Worm (Caenorhabditis elegans): ENCODE results near the gene zig-5.

Gene zig-5

DNA sequence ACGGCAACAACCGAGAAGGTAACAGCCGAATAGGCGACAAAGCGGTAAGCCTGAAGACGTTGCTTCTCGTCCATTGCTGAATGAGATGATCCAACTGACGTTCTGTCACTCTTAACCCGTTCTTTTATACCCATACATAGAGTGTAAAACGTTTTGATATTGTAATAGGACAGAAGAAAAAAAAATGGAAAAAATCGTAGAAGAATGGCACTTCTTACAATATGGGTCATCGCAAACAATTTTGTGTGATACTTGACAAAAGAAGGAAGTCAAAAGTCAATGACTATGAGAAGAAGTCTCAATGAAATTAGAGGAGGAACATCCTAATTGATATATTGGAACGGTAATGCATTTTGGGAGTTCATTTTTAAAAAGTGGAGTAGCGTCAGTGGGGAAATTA lies 29.8 kb upstream of the zig-5 start, which contains the start of gene col-92:
col-92 (minus strand) TSS at position 101 of the 400 bp plus-strand sequence.
- TF ChIP-seq daf-12 (tag; optimal IDR thresholded peaks at IDR 0.05) (no peak), mdt-29 (GFP tag; IDR thresholded peaks at IDR 0.05) (no peak), Y5F2A.4 (GFP tag; optimal IDR thresholded peaks at IDR 0.05) (no peak), nhr-48 (tag; optimal IDR thresholded peaks at IDR 0.05) (no peak), daf-16 (GFP tag; optimal IDR thresholded peaks at IDR 0.05) (no peak), daf-16 (tag; optimal IDR thresholded peaks at IDR 0.05) (no peak), aha-1 (tag) (peak; percentile 15)

DNA sequence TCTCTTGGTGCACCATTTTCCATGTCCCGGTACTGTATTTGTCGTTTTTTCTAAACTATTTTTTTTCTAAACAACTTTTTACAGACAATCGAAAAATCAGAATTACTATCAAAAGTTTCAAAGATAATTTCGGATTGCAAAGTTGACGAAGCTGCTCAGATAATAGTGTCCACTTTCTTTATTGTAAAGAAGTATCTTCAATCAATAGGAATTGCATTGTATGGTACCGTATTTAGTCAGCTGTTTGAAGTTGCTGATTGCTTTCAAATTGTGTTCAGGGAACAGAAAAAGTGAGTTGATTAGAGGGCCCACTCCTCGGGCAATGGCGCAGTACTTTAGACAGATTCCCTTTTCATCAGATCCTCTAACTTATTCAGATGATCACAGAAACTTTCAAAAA lies 28.2 kb upstream of the zig-5 start:
- TF ChIP-seq mdl-1 (tag; optimal IDR thresholded peaks at IDR 0.05) (no peak), dmd-8 (GFP tag; IDR thresholded peaks at IDR 0.05) (no peak), hlh-11 (tag; optimal IDR thresholded peaks at IDR 0.05) (no peak), ztf-11 (tag; optimal IDR thresholded peaks at IDR 0.05) (no peak), lin-39 (tag; optimal IDR thresholded peaks at IDR 0.05) (no peak), jun-1 (tag; optimal IDR thresholded peaks at IDR 0.05) (no peak), T26A8.4 (GFP tag; IDR thresholded peaks at IDR 0.05) (peak; percentile 10; the same call in 1 of the 2 replicates), unc-62 (GFP tag; optimal IDR thresholded peaks at IDR 0.05 in 1 of 2) (peak in 1 of 2 experiments; percentile 96), unc-62 (tag; optimal IDR thresholded peaks at IDR 0.05) (no peak), gei-8 (GFP tag; optimal IDR thresholded peaks at IDR 0.05) (no peak)

DNA sequence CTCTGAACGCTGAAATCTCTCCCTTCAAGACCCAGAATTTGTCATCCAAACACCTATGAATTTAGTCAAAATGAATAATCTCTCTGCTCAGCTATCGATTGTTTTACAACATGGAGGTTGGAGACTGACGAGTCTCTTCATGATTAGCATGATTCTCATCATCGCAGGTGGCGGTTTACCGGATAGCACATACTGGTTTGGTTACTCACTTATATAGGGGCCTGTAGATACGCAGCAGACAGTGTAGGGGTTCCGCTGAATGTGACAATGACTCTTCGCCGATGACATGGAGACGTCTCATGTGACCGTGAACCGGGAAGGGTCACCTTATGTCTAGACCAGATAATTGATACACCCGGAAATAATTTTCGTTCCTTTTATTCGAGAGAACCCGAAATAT lies 23.3 kb upstream of the zig-5 start:
- no peak for TF ChIP-seq mxl-3 (GFP tag; optimal IDR thresholded peaks at IDR 0.05)
- TF ChIP-seq madf-9 (GFP tag; conservative IDR thresholded peaks at IDR 0.05): no peak

DNA sequence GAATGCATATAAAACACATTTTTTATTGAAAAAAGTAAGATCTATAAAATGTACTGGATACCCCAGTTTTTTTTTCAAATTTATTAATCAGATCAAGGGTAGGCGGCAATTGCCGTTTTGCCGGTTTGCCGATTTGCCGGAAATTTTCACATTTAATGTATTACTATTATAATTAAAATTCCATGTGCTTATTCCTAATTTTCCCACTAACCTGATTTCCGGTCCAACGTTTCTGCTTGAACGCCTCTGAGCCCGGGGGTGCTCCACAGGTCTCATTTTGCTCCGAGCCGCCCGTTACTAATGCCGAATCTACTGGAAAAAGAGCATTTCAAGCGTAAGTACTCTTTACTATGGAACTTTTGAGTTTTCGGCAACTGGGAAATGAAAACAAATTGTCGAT lies 16.3 kb upstream of the zig-5 start, which contains the start of gene dhc-4:
dhc-4 (plus strand) TSS at position 301 of the 400 bp plus-strand sequence.
- TF ChIP-seq dve-1 (tag; optimal IDR thresholded peaks at IDR 0.05; ENCODE audit: insufficient read depth) (no peak), aha-1 (tag) (no peak), dmd-8 (GFP tag; IDR thresholded peaks at IDR 0.05) (no peak), nhr-237 (tag; optimal IDR thresholded peaks at IDR 0.05) (no peak), saeg-2 (GFP tag; IDR thresholded peaks at IDR 0.05) (no peak), tag-97 (GFP tag; IDR thresholded peaks at IDR 0.05) (no peak), fos-1 (tag; optimal IDR thresholded peaks at IDR 0.05) (no peak), gei-8 (GFP tag; optimal IDR thresholded peaks at IDR 0.05) (no peak), ceh-82 (tag; optimal IDR thresholded peaks at IDR 0.05) (no peak)

DNA sequence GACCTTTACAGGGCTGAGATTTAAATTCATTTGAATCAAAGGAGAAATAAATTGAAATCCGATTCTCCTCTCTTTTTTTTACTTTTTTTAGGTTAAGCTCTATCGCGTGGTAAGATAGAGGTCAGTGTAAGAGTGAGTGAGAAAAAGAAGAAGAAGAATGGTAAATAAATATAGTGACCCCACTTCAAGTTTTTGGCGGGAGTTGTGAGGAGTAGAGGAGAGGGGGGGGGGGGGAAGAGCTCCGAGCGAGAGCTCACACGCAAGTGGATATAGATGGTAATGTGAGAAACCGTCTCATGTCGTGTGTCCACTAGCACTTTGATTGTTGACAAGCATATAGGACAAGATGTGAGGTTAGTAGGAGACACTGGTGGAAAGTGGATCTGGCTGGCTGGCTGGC lies 13.7 kb upstream of the zig-5 start, which contains the start of gene W05B2.2:
W05B2.2 (minus strand) TSS at position 101 of the 400 bp plus-strand sequence.
- no peak for TF ChIP-seq dve-1 (tag; optimal IDR thresholded peaks at IDR 0.05; ENCODE audit: insufficient read depth)
- no peak for TF ChIP-seq nhr-111 (GFP tag; optimal IDR thresholded peaks at IDR 0.05)
- TF ChIP-seq duxl-1 (tag; optimal IDR thresholded peaks at IDR 0.05; ENCODE audit: poor library complexity): no peak
- TF ChIP-seq mxl-3 (GFP tag; optimal IDR thresholded peaks at IDR 0.05): no peak
- TF ChIP-seq T26A8.4 (GFP tag; IDR thresholded peaks at IDR 0.05): no peak
- TF ChIP-seq ceh-28 (tag; optimal IDR thresholded peaks at IDR 0.05): no peak
- TF ChIP-seq lin-39 (tag; optimal IDR thresholded peaks at IDR 0.05): no peak
- no peak for TF ChIP-seq aha-1 (tag)
- TF ChIP-seq T20F7.1 (GFP tag; optimal IDR thresholded peaks at IDR 0.05): no peak

DNA sequence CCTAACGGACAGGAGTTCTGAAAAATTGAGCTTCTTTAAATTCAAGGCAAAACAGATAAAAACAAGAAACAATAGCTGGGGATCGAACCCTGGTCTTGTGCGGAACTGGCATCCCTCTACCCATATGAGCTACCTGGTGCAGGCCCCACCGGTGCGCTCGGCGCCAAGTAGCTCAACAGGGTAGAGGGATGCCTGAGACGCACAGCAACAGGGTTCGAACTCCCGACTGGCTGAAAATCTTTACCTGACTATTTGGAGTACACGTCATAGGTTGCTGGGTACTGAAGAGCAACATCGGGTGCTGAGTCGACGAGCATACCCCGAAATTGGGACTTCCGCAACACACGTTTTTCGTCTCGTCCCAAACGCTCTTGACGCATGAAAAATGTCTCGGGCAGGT lies 9.6 kb upstream of the zig-5 start:
- TF ChIP-seq set-16 (GFP tag; IDR thresholded peaks at IDR 0.05): peak; percentile 40; the same call in 1 of the 2 replicates
- 0 out of 2 replicates have a peak, but pooled peaks have one; percentile 44 for TF ChIP-seq saeg-2 (GFP tag; IDR thresholded peaks at IDR 0.05)
- TF ChIP-seq ceh-20 (GFP tag; IDR thresholded peaks at IDR 0.05): no peak
